Fruit fly (Drosophila melanogaster) whole organism, larva: ENCODE measurements around the gene Ass.

Experiments used
- noc ChIP-seq: fragments of 200-800 bp; sonication (Bioruptor generic); optimal IDR thresholded peaks from 3 replicates; lab custom pipeline; 2019; ENCODE audit warnings: missing biosample characterization, mild to moderate bottlenecking, missing genetic modification characterization, moderate library complexity

The Ass gene

dm6 chr3R:6664371-6665116, 20.3 kb upstream of the Ass start:
- no peak for TF ChIP-seq noc

dm6 chr3R:6663289-6663666, 19.0 kb upstream of the Ass start:
- no peak for TF ChIP-seq noc

- TF ChIP-seq noc: no peak
Observed at dm6 chr3R:6662613-6663288, 18.5 kb upstream of the Ass start.

- TF ChIP-seq noc: no peak
Observed at dm6 chr3R:6659941-6660340, 15.7 kb upstream of the Ass start, which contains the start of gene agt. Gene agt (minus strand): TSS chr3R:6660100.

dm6 chr3R:6657278-6658246, 13.3 kb upstream of the Ass start, which contains the start of the genes CG1307 and twr:
Gene CG1307 (minus strand): TSS chr3R:6657442.
Gene twr (plus strand): TSS chr3R:6657882.
- TF ChIP-seq noc: no peak

dm6 chr3R:6646740-6647139, 2.5 kb upstream of the Ass start, which contains the start of gene Taf1:
Gene Taf1 (plus strand): TSS chr3R:6646889.
- TF ChIP-seq noc: no peak

dm6 chr3R:6640932-6641331, 3.3 kb downstream of the Ass start, which contains the start of gene CG31286:
Gene CG31286 (plus strand): TSS chr3R:6641232.
- TF ChIP-seq noc: no peak

dm6 chr3R:6629851-6630250, 14.4 kb downstream of the Ass start, which contains the start of gene sunz:
Gene sunz (plus strand): TSS chr3R:6630151.
- no peak for TF ChIP-seq noc

- no peak for TF ChIP-seq noc
Observed at dm6 chr3R:6629221-6629620, 15.0 kb downstream of the Ass start, which contains the start of gene CG15177. Gene CG15177 (minus strand): TSS chr3R:6629321.

- TF ChIP-seq noc: no peak
Observed at dm6 chr3R:6627800-6628199, 16.4 kb downstream of the Ass start, which contains the start of gene sowi. Gene sowi (minus strand): TSS chr3R:6627900.

- no peak for TF ChIP-seq noc
Observed at dm6 chr3R:6608814-6609213, 35.4 kb downstream of the Ass start, which contains the start of gene glob2. Gene glob2 (minus strand): TSS chr3R:6608914.

- no peak for TF ChIP-seq noc
Observed at dm6 chr3R:6605142-6605541, 39.1 kb downstream of the Ass start.

dm6 chr3R:6600942-6601341, 43.3 kb downstream of the Ass start, which contains the start of gene CG31482:
Gene CG31482 (plus strand): TSS chr3R:6601242.
- TF ChIP-seq noc: no peak

dm6 chr3R:6597922-6598321, 46.3 kb downstream of the Ass start, which contains the start of gene CG1138:
Gene CG1138 (minus strand): TSS chr3R:6598022.
- no peak for TF ChIP-seq noc

- no peak for TF ChIP-seq noc
Observed at dm6 chr3R:6593068-6593567, 51.1 kb downstream of the Ass start, which contains the start of gene dpr11. Gene dpr11 (minus strand): TSS chr3R:6593330.
